Fruit fly (Drosophila melanogaster): Measurements from ENCODE around the gene CG17490.

The CG17490 gene

DNA sequence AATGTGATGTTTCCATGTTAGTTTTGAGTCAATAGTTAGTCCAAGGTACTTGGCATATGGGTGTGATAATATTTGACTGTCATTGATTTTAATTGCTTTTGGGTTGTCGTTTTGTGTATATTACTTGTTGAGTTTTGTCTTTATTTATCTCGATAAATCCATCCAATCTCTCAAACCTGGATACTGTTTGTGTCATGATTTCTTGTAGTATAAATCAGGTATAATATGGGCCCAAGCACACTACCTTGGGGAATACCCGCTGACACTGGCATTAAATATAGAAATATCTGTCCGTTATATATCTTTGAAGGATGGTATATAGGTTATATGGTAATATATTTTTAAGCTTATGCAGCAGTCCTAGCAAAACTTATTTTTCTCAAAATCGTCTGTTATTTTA is 30.0 kb downstream of the CG17490 start:
- TF ChIP-seq CG13204 (GFP tag; optimal IDR thresholded peaks at IDR 0.05) (no peak), Pif1B (GFP tag; optimal IDR thresholded peaks at IDR 0.05) (no peak), CG14655 (GFP tag; optimal IDR thresholded peaks at IDR 0.05) (no peak), rn (GFP tag; IDR thresholded peaks at IDR 0.05) (no peak), D1 (tag; optimal IDR thresholded peaks at IDR 0.05) (no peak), CG12605 (GFP tag; IDR thresholded peaks at IDR 0.05) (no peak), EcR (GFP tag; optimal IDR thresholded peaks at IDR 0.05) (no peak), Snoo (tag; optimal IDR thresholded peaks at IDR 0.05) (no peak), Ets98B (GFP tag; IDR thresholded peaks at IDR 0.05) (no peak), CG9948 (tag; optimal IDR thresholded peaks at IDR 0.05) (no peak), CG34367 (tag; optimal IDR thresholded peaks at IDR 0.05) (no peak), CG4496 (GFP tag; IDR thresholded peaks at IDR 0.05) (no peak), fd96Ca (GFP tag; IDR thresholded peaks at IDR 0.05) (no peak)

dm6 chr2L:22569530-22569929 is 32.1 kb downstream of the CG17490 start:
- TF ChIP-seq CG15710 (tag; optimal IDR thresholded peaks at IDR 0.05) (no peak), CG17806 (tag; optimal IDR thresholded peaks at IDR 0.05) (no peak), CG4496 (GFP tag; IDR thresholded peaks at IDR 0.05) (no peak), CG9948 (tag; optimal IDR thresholded peaks at IDR 0.05) (no peak), CG13204 (GFP tag; optimal IDR thresholded peaks at IDR 0.05) (no peak), Ets98B (GFP tag; IDR thresholded peaks at IDR 0.05) (no peak), Snoo (tag; optimal IDR thresholded peaks at IDR 0.05) (no peak), CG34367 (tag; optimal IDR thresholded peaks at IDR 0.05) (no peak), fd96Ca (GFP tag; IDR thresholded peaks at IDR 0.05) (no peak), gl (tag; optimal IDR thresholded peaks at IDR 0.05) (no peak)

- no peak for TF ChIP-seq D1 (tag; optimal IDR thresholded peaks at IDR 0.05)
- TF ChIP-seq gl (tag; optimal IDR thresholded peaks at IDR 0.05) = no peak
Observed at dm6 chr2L:22570066-22570465, 32.6 kb downstream of the CG17490 start.

dm6 chr2L:22574314-22574713 is 36.8 kb downstream of the CG17490 start:
- no peak for TF ChIP-seq CG4496 (GFP tag; IDR thresholded peaks at IDR 0.05)
- TF ChIP-seq Ets98B (GFP tag; IDR thresholded peaks at IDR 0.05) = no peak
- TF ChIP-seq CG34367 (tag; optimal IDR thresholded peaks at IDR 0.05) = no peak
- no peak for TF ChIP-seq rn (GFP tag; IDR thresholded peaks at IDR 0.05)
- no peak for TF ChIP-seq EcR (GFP tag; optimal IDR thresholded peaks at IDR 0.05)
- TF ChIP-seq fd96Ca (GFP tag; IDR thresholded peaks at IDR 0.05) = no peak
- no peak for TF ChIP-seq CG32121 (GFP tag; IDR thresholded peaks at IDR 0.05)
- TF ChIP-seq CG12605 (GFP tag; IDR thresholded peaks at IDR 0.05) = no peak
- TF ChIP-seq Pif1A (GFP tag; optimal IDR thresholded peaks at IDR 0.05) = no peak
- TF ChIP-seq Snoo (tag; optimal IDR thresholded peaks at IDR 0.05) = no peak
- TF ChIP-seq CG15710 (tag; optimal IDR thresholded peaks at IDR 0.05) = no peak
- no peak for TF ChIP-seq D1 (tag; optimal IDR thresholded peaks at IDR 0.05)
- TF ChIP-seq CG14655 (GFP tag; optimal IDR thresholded peaks at IDR 0.05) = no peak
- no peak for TF ChIP-seq CG8301 (tag; optimal IDR thresholded peaks at IDR 0.05)
- no peak for TF ChIP-seq CG17806 (tag; optimal IDR thresholded peaks at IDR 0.05)

dm6 chr2L:22575346-22575745 is 37.9 kb downstream of the CG17490 start:
- TF ChIP-seq EcR (GFP tag; optimal IDR thresholded peaks at IDR 0.05) (no peak), CG15710 (tag; optimal IDR thresholded peaks at IDR 0.05) (no peak), fd96Ca (GFP tag; IDR thresholded peaks at IDR 0.05) (no peak), CG10348 (GFP tag; IDR thresholded peaks at IDR 0.05) (no peak), CG13204 (GFP tag; optimal IDR thresholded peaks at IDR 0.05) (no peak), Pif1A (GFP tag; optimal IDR thresholded peaks at IDR 0.05) (no peak), Snoo (tag; optimal IDR thresholded peaks at IDR 0.05) (no peak), CG34367 (tag; optimal IDR thresholded peaks at IDR 0.05) (no peak), CG32121 (GFP tag; IDR thresholded peaks at IDR 0.05) (no peak), CG9948 (tag; optimal IDR thresholded peaks at IDR 0.05) (no peak)

DNA sequence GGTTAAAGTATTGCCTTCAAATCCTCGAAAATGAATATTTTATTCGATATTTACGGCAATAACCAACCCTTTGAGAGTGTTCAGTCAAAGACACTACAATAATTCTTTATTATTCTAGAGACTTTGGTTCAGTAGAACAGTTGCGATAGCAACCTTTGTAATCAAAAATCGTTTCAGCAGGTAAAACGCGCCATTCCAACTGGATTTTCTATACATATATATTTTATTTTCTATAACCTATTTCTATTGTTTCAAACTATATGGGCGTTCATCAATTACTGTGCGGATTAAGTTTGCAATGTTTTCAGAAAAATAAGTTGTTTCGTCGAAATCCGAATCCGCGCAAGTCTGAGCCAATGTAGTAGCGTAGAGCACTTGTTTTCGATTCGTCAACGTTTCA is 40.4 kb downstream of the CG17490 start:
- no peak for TF ChIP-seq CG32121 (GFP tag; IDR thresholded peaks at IDR 0.05)
- TF ChIP-seq D1 (tag; optimal IDR thresholded peaks at IDR 0.05) = no peak
- TF ChIP-seq fd96Ca (GFP tag; IDR thresholded peaks at IDR 0.05) = no peak
- TF ChIP-seq CG4496 (GFP tag; IDR thresholded peaks at IDR 0.05) = no peak
- no peak for TF ChIP-seq CG8301 (tag; optimal IDR thresholded peaks at IDR 0.05)
- no peak for TF ChIP-seq CG12605 (GFP tag; IDR thresholded peaks at IDR 0.05)
- TF ChIP-seq EcR (GFP tag; optimal IDR thresholded peaks at IDR 0.05) = no peak
- TF ChIP-seq Snoo (tag; optimal IDR thresholded peaks at IDR 0.05) = no peak
- no peak for TF ChIP-seq Pif1A (GFP tag; optimal IDR thresholded peaks at IDR 0.05)
- no peak for TF ChIP-seq gl (tag; optimal IDR thresholded peaks at IDR 0.05)
- TF ChIP-seq CG34367 (tag; optimal IDR thresholded peaks at IDR 0.05) = no peak
- no peak for TF ChIP-seq CG8159 (tag; optimal IDR thresholded peaks at IDR 0.05)
- no peak for TF ChIP-seq Ets98B (GFP tag; IDR thresholded peaks at IDR 0.05)
- no peak for TF ChIP-seq CG17806 (tag; optimal IDR thresholded peaks at IDR 0.05)
- no peak for TF ChIP-seq CG13204 (GFP tag; optimal IDR thresholded peaks at IDR 0.05)
- no peak for TF ChIP-seq CG9948 (tag; optimal IDR thresholded peaks at IDR 0.05)

DNA sequence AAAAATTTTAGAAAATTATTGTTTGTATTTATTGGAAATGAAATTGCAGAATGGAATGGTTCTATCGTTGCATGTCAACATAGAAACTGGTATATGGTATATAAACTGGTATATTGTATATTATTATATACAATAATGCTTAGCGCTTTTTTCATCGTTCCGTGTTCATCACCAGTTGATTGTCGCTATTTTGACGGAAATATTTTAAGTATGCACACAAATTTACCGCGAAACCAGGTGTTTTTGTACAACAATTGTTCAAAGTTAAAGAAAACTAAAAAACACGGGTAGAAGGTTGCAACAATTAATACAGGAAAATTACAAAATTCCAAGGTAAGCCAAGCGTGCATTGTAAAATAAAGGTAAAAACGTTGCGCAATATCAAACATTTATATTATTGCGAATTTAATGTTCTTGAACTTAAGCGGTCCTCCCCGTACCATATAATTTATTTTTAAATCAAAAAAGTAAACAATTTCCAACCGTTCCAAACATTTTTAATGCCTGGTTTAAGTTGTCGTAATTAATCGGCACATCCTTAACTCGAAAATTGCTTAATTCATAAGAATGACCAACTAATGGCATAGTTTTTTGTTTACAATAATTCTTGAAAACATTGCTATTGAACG is 41.6 kb downstream of the CG17490 start, which contains the start of gene Slmap:
Gene Slmap (plus strand): TSS at position 153 of the 629 bp plus-strand sequence.
- TF ChIP-seq CG4496 (GFP tag; IDR thresholded peaks at IDR 0.05) (no peak), CG8159 (tag; optimal IDR thresholded peaks at IDR 0.05) (peak; percentile 19), CG10348 (GFP tag; IDR thresholded peaks at IDR 0.05) (no peak)
